Worm (Caenorhabditis elegans) whole organism, early embryonic: Measurements from ENCODE around the gene ptc-3.

Experiments
- B0310.2 ChIP-seq: sonication (generic microtip); optimal IDR thresholded peaks from 2 replicates; lab custom pipeline; 2016; ENCODE audit warnings: mild to moderate bottlenecking, missing genetic modification characterization, missing compliant biosample characterization
- F13C5.2 ChIP-seq: sonication (generic microtip); optimal IDR thresholded peaks from 2 replicates; lab custom pipeline; 2017; ENCODE audit warnings: mild to moderate bottlenecking, missing genetic modification characterization, inconsistent platforms, missing compliant biosample characterization
- aly-1 ChIP-seq: sonication (generic microtip); optimal IDR thresholded peaks from 2 replicates; lab custom pipeline; 2016; ENCODE audit warnings: missing genetic modification characterization, missing compliant biosample characterization
- ama-1 ChIP-seq: fragments of 150-350 bp; optimal IDR thresholded peaks from 2 replicates; lab custom pipeline; 2014
- ceh-13 ChIP-seq: fragments of 200-800 bp; sonication (Bioruptor generic); optimal IDR thresholded peaks from 2 replicates; lab custom pipeline; 2018; ENCODE audit warnings: mild to moderate bottlenecking, missing genetic modification characterization, missing compliant biosample characterization
- ceh-36 ChIP-seq: sonication (generic microtip); optimal IDR thresholded peaks from 2 replicates; lab custom pipeline; 2016; ENCODE audit warnings: missing genetic modification characterization, inconsistent platforms, missing compliant biosample characterization
- ets-7 ChIP-seq: sonication (generic microtip); optimal IDR thresholded peaks from 2 replicates; lab custom pipeline; 2016; ENCODE audit warnings: missing genotype, missing genetic modification characterization, missing compliant biosample characterization
- flt-1 ChIP-seq: fragments of 200-800 bp; sonication (Bioruptor generic); IDR thresholded peaks from 2 replicates; pipeline ENCODE4 v1.3.6; 2022; ENCODE audit warnings: missing genetic modification characterization, missing compliant biosample characterization
- hmbx-1 ChIP-seq: sonication (generic microtip); optimal IDR thresholded peaks from 2 replicates; lab custom pipeline; 2016; ENCODE audit warnings: mild to moderate bottlenecking, missing genetic modification characterization, missing compliant biosample characterization
- hmg-4 ChIP-seq: fragments of 200-800 bp; sonication (Bioruptor generic); optimal IDR thresholded peaks from 2 replicates; lab custom pipeline; 2018; ENCODE audit warnings: mild to moderate bottlenecking, missing genetic modification characterization, missing compliant biosample characterization
- hnd-1 ChIP-seq: sonication (generic microtip); optimal IDR thresholded peaks from 2 replicates; lab custom pipeline; 2016; ENCODE audit warnings: missing genetic modification characterization, missing compliant biosample characterization
- pes-1 ChIP-seq: fragments of 200-800 bp; sonication (Bioruptor generic); IDR thresholded peaks from 2 replicates; pipeline ENCODE4 v1.3.6; 2022; ENCODE audit warnings: missing genetic modification reagents, missing genetic modification characterization, missing compliant biosample characterization
- scrt-1 ChIP-seq: fragments of 200-800 bp; sonication (Bioruptor generic); IDR thresholded peaks from 2 replicates; pipeline ENCODE4 v1.3.6; 2022; ENCODE audit warnings: missing genetic modification characterization, missing compliant biosample characterization
- sea-1 ChIP-seq: fragments of 200-800 bp; sonication (Bioruptor generic); conservative IDR thresholded peaks from 2 replicates; pipeline ENCODE4 v1.3.6; 2022; ENCODE audit warnings: missing genetic modification characterization, missing compliant biosample characterization
- tbx-11 ChIP-seq: fragments of 200-800 bp; sonication (Bioruptor generic); IDR thresholded peaks from 2 replicates; pipeline ENCODE4 v1.3.6; 2022; ENCODE audit warnings: missing genetic modification characterization, missing compliant biosample characterization
- tbx-37 ChIP-seq: fragments of 200-800 bp; sonication (Bioruptor generic); conservative IDR thresholded peaks from 2 replicates; pipeline ENCODE4 v1.3.6; 2022; ENCODE audit warnings: missing genetic modification reagents, missing genetic modification characterization, missing compliant biosample characterization
- tra-4 ChIP-seq: sonication (generic microtip); optimal IDR thresholded peaks from 2 replicates; lab custom pipeline; 2017; ENCODE audit warnings: missing genetic modification characterization, missing compliant biosample characterization

Gene ptc-3

ce11 chrII:2881088-2881487 is 28.7 kb upstream of the ptc-3 start:
- TF ChIP-seq flt-1 (GFP tag; lab: Robert Waterston, UW) (peak; percentile 29; the same call in 1 of the 2 replicates), pes-1 (GFP tag; lab: Robert Waterston, UW) (no peak; the same call in 1 of the 2 replicates), ceh-13 (GFP tag; lab: Kevin White, UChicago) (no peak), hmbx-1 (tag; lab: Kevin White, UChicago) (no peak), hnd-1 (tag; lab: Kevin White, UChicago) (no peak), tbx-11 (GFP tag; lab: Robert Waterston, UW) (no peak), hmg-4 (no peak)

ce11 chrII:2878909-2879308 is 26.5 kb upstream of the ptc-3 start:
- TF ChIP-seq flt-1 (GFP tag; lab: Robert Waterston, UW) = no peak
- TF ChIP-seq sea-1 (GFP tag; lab: Robert Waterston, UW) = no peak
- TF ChIP-seq ets-7 (tag; lab: Kevin White, UChicago) = no peak
- TF ChIP-seq hnd-1 (tag; lab: Kevin White, UChicago) = no peak
- no peak for TF ChIP-seq tbx-37 (GFP tag; lab: Robert Waterston, UW)
- no peak for TF ChIP-seq hmbx-1 (tag; lab: Kevin White, UChicago)
- no peak for TF ChIP-seq pes-1 (GFP tag; lab: Robert Waterston, UW)
- no peak for TF ChIP-seq ama-1
- no peak for TF ChIP-seq tbx-11 (GFP tag; lab: Robert Waterston, UW)

ce11 chrII:2874801-2875200 is 22.4 kb upstream of the ptc-3 start, which contains the start of gene Y110A2AL.1:
Gene Y110A2AL.1, plus strand, starts transcription at chrII:2875101.
- TF ChIP-seq sea-1 (GFP tag; lab: Robert Waterston, UW) = no peak
- TF ChIP-seq flt-1 (GFP tag; lab: Robert Waterston, UW) = no peak

ce11 chrII:2871816-2872215 is 19.4 kb upstream of the ptc-3 start, which contains the start of gene Y110A2AL.10:
Gene Y110A2AL.10, minus strand, starts transcription at chrII:2871916.
- TF ChIP-seq F13C5.2 (no peak), sea-1 (GFP tag; lab: Robert Waterston, UW) (no peak), tbx-37 (GFP tag; lab: Robert Waterston, UW) (no peak), flt-1 (GFP tag; lab: Robert Waterston, UW) (no peak), hnd-1 (tag; lab: Kevin White, UChicago) (no peak), hmg-4 (no peak), pes-1 (GFP tag; lab: Robert Waterston, UW) (no peak), B0310.2 (tag; lab: Kevin White, UChicago) (no peak), scrt-1 (GFP tag; lab: Robert Waterston, UW) (no peak), tbx-11 (GFP tag; lab: Robert Waterston, UW) (no peak), ets-7 (tag; lab: Kevin White, UChicago) (no peak), aly-1 (tag; lab: Kevin White, UChicago) (no peak), tra-4 (tag; lab: Kevin White, UChicago) (no peak), ama-1 (no peak), hmbx-1 (tag; lab: Kevin White, UChicago) (no peak)

ce11 chrII:2867701-2868100 is 15.3 kb upstream of the ptc-3 start, which contains the start of gene Y110A2AL.2:
Gene Y110A2AL.2, plus strand, starts transcription at chrII:2868001.
- no peak for TF ChIP-seq ets-7 (tag; lab: Kevin White, UChicago)
- no peak for TF ChIP-seq pes-1 (GFP tag; lab: Robert Waterston, UW)
- no peak for TF ChIP-seq ama-1
- no peak for TF ChIP-seq hnd-1 (tag; lab: Kevin White, UChicago)
- TF ChIP-seq tbx-37 (GFP tag; lab: Robert Waterston, UW) = no peak
- no peak for TF ChIP-seq ceh-36 (tag; lab: Kevin White, UChicago)
- no peak for TF ChIP-seq hmg-4
- TF ChIP-seq B0310.2 (tag; lab: Kevin White, UChicago) = no peak

ce11 chrII:2866541-2867124 is 14.2 kb upstream of the ptc-3 start, which contains the start of the genes Y110A2AL.9 and Y110A2AL.3:
Gene Y110A2AL.9, minus strand, starts transcription at chrII:2866641.
Gene Y110A2AL.3, plus strand, starts transcription at chrII:2867074.
- TF ChIP-seq F13C5.2 (no peak), ceh-36 (tag; lab: Kevin White, UChicago) (no peak), ama-1 (no peak), pes-1 (GFP tag; lab: Robert Waterston, UW) (no peak)

- TF ChIP-seq B0310.2 (tag; lab: Kevin White, UChicago) (no peak), ceh-36 (tag; lab: Kevin White, UChicago) (no peak), tbx-11 (GFP tag; lab: Robert Waterston, UW) (no peak)
Observed at ce11 chrII:2865355-2865754, 13.0 kb upstream of the ptc-3 start.

- no peak for TF ChIP-seq sea-1 (GFP tag; lab: Robert Waterston, UW)
- TF ChIP-seq ceh-36 (tag; lab: Kevin White, UChicago) = no peak
- no peak for TF ChIP-seq ceh-13 (GFP tag; lab: Kevin White, UChicago)
- no peak for TF ChIP-seq tra-4 (tag; lab: Kevin White, UChicago)
- TF ChIP-seq ama-1 = no peak
- no peak for TF ChIP-seq aly-1 (tag; lab: Kevin White, UChicago)
- no peak for TF ChIP-seq scrt-1 (GFP tag; lab: Robert Waterston, UW)
- TF ChIP-seq ets-7 (tag; lab: Kevin White, UChicago) = no peak
- no peak for TF ChIP-seq flt-1 (GFP tag; lab: Robert Waterston, UW)
- no peak for TF ChIP-seq B0310.2 (tag; lab: Kevin White, UChicago)
Observed at ce11 chrII:2864229-2864628, 11.8 kb upstream of the ptc-3 start, which contains the start of gene Y110A2AL.5. Gene Y110A2AL.5, plus strand, starts transcription at chrII:2864529.
